Fruit fly (Drosophila melanogaster): ENCODE data around the gene RhoU.

DNA sequence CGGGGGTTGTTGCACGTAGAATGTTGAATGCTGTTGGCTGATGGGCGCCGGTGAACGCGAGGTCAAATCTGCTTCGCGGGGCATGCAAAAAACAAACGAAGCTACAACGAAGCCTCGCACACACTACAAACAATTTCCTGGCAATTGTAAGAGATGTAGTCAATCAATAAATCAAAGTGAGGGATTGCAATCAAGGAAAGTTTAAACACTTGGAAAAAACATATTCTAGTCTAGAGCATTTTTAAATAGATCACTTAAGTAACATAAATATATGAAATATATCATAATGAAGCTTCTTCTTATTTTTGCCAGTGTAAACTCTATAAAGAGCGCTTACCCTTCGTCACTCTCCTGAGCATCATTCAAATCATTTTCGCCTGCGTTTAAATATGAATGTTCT is 51.3 kb downstream of the RhoU start:
- TF ChIP-seq CG8478 (optimal IDR thresholded peaks at IDR 0.05) = no peak
- TF ChIP-seq Doc3 (GFP tag; IDR thresholded peaks at IDR 0.05; ENCODE audit: partially characterized antibody) = no peak
- TF ChIP-seq otp (GFP tag; IDR thresholded peaks at IDR 0.05) = no peak
- TF ChIP-seq CG15011 (GFP tag; optimal IDR thresholded peaks at IDR 0.05) = no peak

Measured in whole organism, embryonic.